Fruit fly (Drosophila melanogaster): ENCODE measurements around the gene Pde1c.

DNA sequence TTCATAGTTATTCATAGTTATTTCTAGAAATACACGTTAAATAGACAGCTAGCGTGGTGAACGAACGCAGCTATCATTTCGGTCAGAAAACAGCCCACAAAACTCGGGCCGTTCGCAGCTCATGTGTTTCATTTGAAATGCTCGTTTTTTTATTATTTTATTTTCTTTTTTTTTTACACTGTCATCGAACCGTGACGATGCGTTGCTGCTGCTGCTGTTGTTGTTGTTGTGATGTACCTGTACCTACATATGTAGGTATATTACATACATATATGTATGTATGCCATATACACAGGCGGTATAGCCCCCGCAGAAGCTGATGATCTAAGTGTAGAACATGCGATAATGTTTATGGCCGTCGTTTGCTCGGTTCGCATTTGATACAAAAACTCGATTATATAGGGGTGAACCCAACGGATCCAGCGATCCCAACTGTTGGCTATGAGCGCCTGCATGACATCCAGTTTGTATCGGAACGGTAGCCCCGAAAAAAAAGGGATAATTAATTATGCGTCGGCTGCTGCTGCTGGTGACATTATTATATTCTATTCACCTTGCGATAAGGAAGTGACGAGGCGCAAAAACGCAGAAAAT is 44.9 kb upstream of the Pde1c start:
- TF ChIP-seq ttk (optimal IDR thresholded peaks at IDR 0.05) (no peak), Sin3A (optimal IDR thresholded peaks at IDR 0.05) (no peak), insv (optimal IDR thresholded peaks at IDR 0.05) (no peak), h (optimal IDR thresholded peaks at IDR 0.05) (no peak)
